Worm (Caenorhabditis elegans) whole organism, L3 larva: ENCODE data around the gene tsen-2.

Source experiments
- egl-27 ChIP-seq: sonication (generic microtip); optimal IDR thresholded peaks from 4 replicates; lab custom pipeline; 2017; ENCODE audit warnings: missing biosample characterization, missing genetic modification reagents, missing genetic modification characterization
- nhr-28 ChIP-seq: fragments of 150-350 bp; optimal IDR thresholded peaks from 2 replicates; lab custom pipeline; 2014; ENCODE audit warnings: missing biosample characterization, missing genetic modification characterization
- skn-1 ChIP-seq: fragments of 150-350 bp; optimal IDR thresholded peaks from 2 replicates; lab custom pipeline; 2014; ENCODE audit warnings: missing biosample characterization, missing genetic modification characterization
- snpc-4 ChIP-seq: fragments of 150-350 bp; optimal IDR thresholded peaks from 2 replicates; lab custom pipeline; 2014; ENCODE audit warnings: missing biosample characterization, missing genetic modification characterization
- tbx-2 ChIP-seq: sonication (generic microtip); optimal IDR thresholded peaks from 2 replicates; lab custom pipeline; 2016; ENCODE audit warnings: mild to moderate bottlenecking, missing genetic modification characterization, missing compliant biosample characterization
- unc-62 ChIP-seq: fragments of 150-350 bp; sonication (generic microtip); optimal IDR thresholded peaks from 4 replicates; lab custom pipeline; 2014; ENCODE audit warnings: missing biosample characterization, missing genetic modification reagents, missing genetic modification characterization

ce11 chrIII:11896652-11897051, 1.4 kb downstream of the tsen-2 start:
- TF ChIP-seq skn-1: no peak
- no peak for TF ChIP-seq snpc-4 (tag; lab: Kevin White, UChicago)
- TF ChIP-seq nhr-28 (tag; lab: Kevin White, UChicago): no peak
- no peak for TF ChIP-seq egl-27 (tag; lab: Kevin White, UChicago)
- no peak for TF ChIP-seq unc-62 (GFP tag; lab: Kevin White, UChicago)
- TF ChIP-seq tbx-2: no peak
